Fruit fly (Drosophila melanogaster): Measurements from ENCODE around the gene CG13083.

The CG13083 gene

dm6 chr2L:19454070-19454751 is 33.1 kb upstream of the CG13083 start, which contains the start of gene CG10026 (continued):
- no peak for TF ChIP-seq CG7368 (GFP tag; optimal IDR thresholded peaks at IDR 0.05)
- no peak for TF ChIP-seq CG1621 (tag; optimal IDR thresholded peaks at IDR 0.05)
- no peak for TF ChIP-seq eg (GFP tag; IDR thresholded peaks at IDR 0.05)
- TF ChIP-seq topi (GFP tag; optimal IDR thresholded peaks at IDR 0.05), result peak; percentile 17
- TF ChIP-seq Eip78C (GFP tag), result peak; percentile 80
- TF ChIP-seq CG11294 (GFP tag; IDR thresholded peaks at IDR 0.05), result no peak
- TF ChIP-seq ss (GFP tag; optimal IDR thresholded peaks at IDR 0.05), result peak; percentile 25 to 64
- peak; percentile 64 for TF ChIP-seq acj6 (GFP tag; optimal IDR thresholded peaks at IDR 0.05)
- peak; percentile 4 for TF ChIP-seq CG11762 (GFP tag; optimal IDR thresholded peaks at IDR 0.05; ENCODE audit: insufficient read depth)

dm6 chr2L:19455209-19455608 is 32.1 kb upstream of the CG13083 start:
- TF ChIP-seq svp (GFP tag) (peak; percentile 96), vri (GFP tag; optimal IDR thresholded peaks at IDR 0.05) (no peak), CG8119 (GFP tag; IDR thresholded peaks at IDR 0.05) (0 out of 3 replicates have a peak, but pooled peaks have one; percentile 20)

dm6 chr2L:19455723-19456122 is 31.6 kb upstream of the CG13083 start:
- TF ChIP-seq fkh (GFP tag; optimal IDR thresholded peaks at IDR 0.05), result no peak
- TF ChIP-seq CG10669 (GFP tag; optimal IDR thresholded peaks at IDR 0.05), result no peak
- no peak for TF ChIP-seq Ets96B (tag; optimal IDR thresholded peaks at IDR 0.05)
- TF ChIP-seq dsx (GFP tag; optimal IDR thresholded peaks at IDR 0.05; ENCODE audit: poor library complexity, severe bottlenecking), result peak; percentile 4
- TF ChIP-seq fd85E (GFP tag; optimal IDR thresholded peaks at IDR 0.05), result no peak
- no peak for TF ChIP-seq eg (GFP tag; IDR thresholded peaks at IDR 0.05)
- no peak for TF ChIP-seq svp (GFP tag)
- TF ChIP-seq achi (GFP tag; optimal IDR thresholded peaks at IDR 0.05), result no peak

dm6 chr2L:19457890-19458580 is 29.3 kb upstream of the CG13083 start:
- no peak for TF ChIP-seq Sox14 (GFP tag; optimal IDR thresholded peaks at IDR 0.05)
- no peak for TF ChIP-seq Lpt (GFP tag; optimal IDR thresholded peaks at IDR 0.05)
- no peak for TF ChIP-seq CG1621 (tag; optimal IDR thresholded peaks at IDR 0.05)
- no peak for TF ChIP-seq CG34406 (GFP tag; optimal IDR thresholded peaks at IDR 0.05)

- TF ChIP-seq dsx (GFP tag; optimal IDR thresholded peaks at IDR 0.05; ENCODE audit: poor library complexity, severe bottlenecking), result no peak
- peak; percentile 5 for TF ChIP-seq svp (GFP tag)
- TF ChIP-seq CG3032 (tag; optimal IDR thresholded peaks at IDR 0.05), result no peak
- no peak for TF ChIP-seq topi (GFP tag; optimal IDR thresholded peaks at IDR 0.05)
- TF ChIP-seq lz (GFP tag; optimal IDR thresholded peaks at IDR 0.05), result no peak
- no peak for TF ChIP-seq Sox15 (GFP tag; optimal IDR thresholded peaks at IDR 0.05)
Observed at dm6 chr2L:19459404-19459803, 27.9 kb upstream of the CG13083 start.

- no peak for TF ChIP-seq CG11762 (GFP tag; optimal IDR thresholded peaks at IDR 0.05; ENCODE audit: insufficient read depth)
- TF ChIP-seq CG8632 (GFP tag; optimal IDR thresholded peaks at IDR 0.05), result no peak
- TF ChIP-seq achi (GFP tag; optimal IDR thresholded peaks at IDR 0.05), result no peak
- TF ChIP-seq Eip93F (GFP tag; optimal IDR thresholded peaks at IDR 0.05), result no peak
- no peak for TF ChIP-seq CG11902 (GFP tag; optimal IDR thresholded peaks at IDR 0.05)
- no peak for TF ChIP-seq Eip75B (GFP tag; optimal IDR thresholded peaks at IDR 0.05)
- no peak for TF ChIP-seq eg (GFP tag; IDR thresholded peaks at IDR 0.05)
- no peak for TF ChIP-seq dac (GFP tag; optimal IDR thresholded peaks at IDR 0.05)
- TF ChIP-seq vri (GFP tag; optimal IDR thresholded peaks at IDR 0.05), result no peak
- TF ChIP-seq CG32006 (GFP tag; optimal IDR thresholded peaks at IDR 0.05), result no peak
- TF ChIP-seq CG7368 (GFP tag; optimal IDR thresholded peaks at IDR 0.05), result no peak
- no peak for TF ChIP-seq net (GFP tag; optimal IDR thresholded peaks at IDR 0.05)
- TF ChIP-seq CG31627 (GFP tag; optimal IDR thresholded peaks at IDR 0.05), result no peak
- no peak for TF ChIP-seq CG4318 (GFP tag; optimal IDR thresholded peaks at IDR 0.05)
- no peak for TF ChIP-seq pdm3 (GFP tag; optimal IDR thresholded peaks at IDR 0.05)
- no peak for TF ChIP-seq Gug (GFP tag; IDR thresholded peaks at IDR 0.05)
- TF ChIP-seq svp (GFP tag), result no peak
Observed at dm6 chr2L:19462898-19463297, 24.4 kb upstream of the CG13083 start.
